Worm (Caenorhabditis elegans) whole organism, mixed stage, embryonic: ENCODE results near the gene ceh-81.
A peak's percentile ranks its signal among the peaks of the same experiment; 100 is the strongest.

Experiments used
- bed-3 ChIP-seq: fragments of 200-800 bp; sonication (Bioruptor generic); optimal IDR thresholded peaks from 3 replicates; lab custom pipeline; 2018; ENCODE audit warnings: mild to moderate bottlenecking, missing genetic modification characterization, moderate library complexity, missing compliant biosample characterization
- blmp-1 ChIP-seq: fragments of 150-350 bp; optimal IDR thresholded peaks from 2 replicates; lab custom pipeline; 2014; ENCODE audit warnings: missing biosample characterization, missing genetic modification characterization
- ceh-39 ChIP-seq: fragments of 150-350 bp; optimal IDR thresholded peaks from 2 replicates; lab custom pipeline; 2014; ENCODE audit warnings: missing biosample characterization, missing genetic modification characterization
- ceh-43 ChIP-seq: fragments of 200-800 bp; sonication (Bioruptor generic); optimal IDR thresholded peaks from 2 replicates; lab custom pipeline; 2018; ENCODE audit warnings: mild to moderate bottlenecking, missing genetic modification characterization, moderate library complexity, missing compliant biosample characterization
- ceh-83 ChIP-seq: fragments of 200-800 bp; sonication (Bioruptor generic); optimal IDR thresholded peaks from 2 replicates; lab custom pipeline; 2018; ENCODE audit warnings: mild to moderate bottlenecking, missing genetic modification characterization, missing compliant biosample characterization
- cnd-1 ChIP-seq: fragments of 200-800 bp; sonication (Bioruptor generic); optimal IDR thresholded peaks from 2 replicates; lab custom pipeline; 2018; ENCODE audit warnings: mild to moderate bottlenecking, missing genetic modification characterization, missing compliant biosample characterization
- elt-1 ChIP-seq: sonication (generic microtip); optimal IDR thresholded peaks from 2 replicates; lab custom pipeline; 2017; ENCODE audit warnings: missing genetic modification characterization, mild to moderate bottlenecking, missing compliant biosample characterization, antibody characterized with exemption, moderate library complexity, borderline replicate concordance; ENCODE audit not compliant: insufficient read depth
- elt-3 ChIP-seq: fragments of 150-350 bp; optimal IDR thresholded peaks from 2 replicates; lab custom pipeline; 2014; ENCODE audit warnings: missing biosample characterization, missing genetic modification characterization
- flh-1 ChIP-seq: fragments of 200-800 bp; sonication (Bioruptor generic); optimal IDR thresholded peaks from 2 replicates; lab custom pipeline; 2018; ENCODE audit warnings: mild to moderate bottlenecking, missing genetic modification characterization, moderate library complexity, missing compliant biosample characterization
- ham-2 ChIP-seq: fragments of 200-800 bp; sonication (Bioruptor generic); optimal IDR thresholded peaks from 2 replicates; lab custom pipeline; 2018; ENCODE audit warnings: mild to moderate bottlenecking, missing genetic modification characterization, missing compliant biosample characterization
- hlh-1 ChIP-seq: fragments of 150-350 bp; optimal IDR thresholded peaks from 2 replicates; lab custom pipeline; 2014; ENCODE audit warnings: missing biosample characterization, missing genetic modification reagents, missing genetic modification characterization
- lin-13 ChIP-seq: fragments of 150-350 bp; optimal IDR thresholded peaks from 2 replicates; lab custom pipeline; 2014; ENCODE audit warnings: missing biosample characterization, missing genetic modification characterization
- lin-32 ChIP-seq: fragments of 200-800 bp; sonication (Bioruptor generic); optimal IDR thresholded peaks from 2 replicates; lab custom pipeline; 2018; ENCODE audit warnings: mild to moderate bottlenecking, missing genetic modification characterization, missing compliant biosample characterization
- lsy-2 ChIP-seq: fragments of 150-350 bp; optimal IDR thresholded peaks from 2 replicates; lab custom pipeline; 2014; ENCODE audit warnings: missing biosample characterization, missing genetic modification characterization
- mab-5 ChIP-seq: fragments of 150-350 bp; optimal IDR thresholded peaks from 2 replicates; lab custom pipeline; 2014; ENCODE audit warnings: missing biosample characterization, missing genetic modification characterization
- mep-1 ChIP-seq: fragments of 150-350 bp; optimal IDR thresholded peaks from 2 replicates; lab custom pipeline; 2017; ENCODE audit warnings: missing biosample characterization, missing genetic modification reagents, missing genetic modification characterization, inconsistent platforms
- mls-2 ChIP-seq: sonication (generic microtip); optimal IDR thresholded peaks from 2 replicates; lab custom pipeline; 2016; ENCODE audit warnings: mild to moderate bottlenecking, missing genetic modification characterization, moderate library complexity, missing compliant biosample characterization
- nhr-2 ChIP-seq: fragments of 150-350 bp; optimal IDR thresholded peaks from 2 replicates; lab custom pipeline; 2014; ENCODE audit warnings: missing biosample characterization, missing genetic modification characterization
- nhr-237 ChIP-seq: fragments of 150-350 bp; optimal IDR thresholded peaks from 2 replicates; lab custom pipeline; 2014; ENCODE audit warnings: missing biosample characterization, missing genetic modification characterization
- nhr-28 ChIP-seq: fragments of 150-350 bp; optimal IDR thresholded peaks from 2 replicates; lab custom pipeline; 2014; ENCODE audit warnings: missing biosample characterization, missing genetic modification characterization
- nhr-76 ChIP-seq: sonication (generic microtip); optimal IDR thresholded peaks from 2 replicates; lab custom pipeline; 2017; ENCODE audit warnings: missing biosample characterization, missing genetic modification characterization
- pha-4 ChIP-seq: fragments of 150-350 bp; optimal IDR thresholded peaks from 2 replicates; lab custom pipeline; 2018; ENCODE audit warnings: missing biosample characterization, missing genetic modification reagents, missing genetic modification characterization
- tbx-8 ChIP-seq: fragments of 200-800 bp; sonication (Bioruptor generic); optimal IDR thresholded peaks from 2 replicates; lab custom pipeline; 2018; ENCODE audit warnings: mild to moderate bottlenecking, missing genetic modification characterization, moderate library complexity, missing compliant biosample characterization
- unc-120 ChIP-seq: sonication (generic microtip); optimal IDR thresholded peaks from 2 replicates; lab custom pipeline; 2017; ENCODE audit warnings: missing genetic modification characterization, missing compliant biosample characterization; ENCODE audit not compliant: poor library complexity, severe bottlenecking
- zip-8 ChIP-seq: fragments of 150-350 bp; optimal IDR thresholded peaks from 2 replicates; lab custom pipeline; 2014; ENCODE audit warnings: missing biosample characterization, missing genetic modification characterization
- ztf-11 ChIP-seq: fragments of 150-350 bp; optimal IDR thresholded peaks from 2 replicates; lab custom pipeline; 2014; ENCODE audit warnings: missing biosample characterization, missing genetic modification characterization

Gene ceh-81

ce11 chrII:1709959-1710358 is 20.2 kb upstream of the ceh-81 start, which contains the start of gene fbxa-184:
Gene fbxa-184, plus strand, starts transcription at chrII:1710259.
- TF ChIP-seq lin-13 (tag; lab: Kevin White, UChicago) (no peak), tbx-8 (no peak), mep-1 (no peak), zip-8 (no peak), ceh-39 (tag; lab: Kevin White, UChicago) (no peak), elt-3 (tag; lab: Kevin White, UChicago) (no peak)
- TF ChIP-seq, all 35 proteins: peak for 0

DNA sequence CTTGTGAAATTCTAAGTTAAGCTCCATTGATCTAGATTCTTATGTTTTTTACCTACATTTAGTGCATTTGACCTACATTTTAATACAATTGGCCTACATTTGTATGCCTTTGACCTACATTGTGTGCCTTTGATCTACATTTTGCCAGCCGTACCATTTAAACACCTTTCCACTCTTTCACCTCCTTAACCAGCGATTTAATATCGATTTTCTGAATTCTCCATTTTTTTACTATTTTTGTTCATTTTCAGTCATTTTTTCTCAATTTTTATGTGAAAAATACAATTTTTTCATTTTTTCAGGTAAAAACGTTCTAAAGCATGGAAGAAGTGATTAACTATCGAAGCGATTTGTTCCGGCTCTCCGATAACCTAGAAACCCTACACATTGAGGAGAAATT is 17.3 kb upstream of the ceh-81 start, which contains the start of gene btb-7:
TSS of gene btb-7 (plus strand) at position 301 of the 400 bp plus-strand sequence.
- TF ChIP-seq lsy-2, result no peak
- no peak for TF ChIP-seq elt-1 (tag; lab: Kevin White, UChicago)
- no peak for TF ChIP-seq tbx-8
- no peak for TF ChIP-seq unc-120 (tag; lab: Kevin White, UChicago)
- no peak for TF ChIP-seq bed-3 (GFP tag; lab: Kevin White, UChicago)

- TF ChIP-seq nhr-2 (tag; lab: Kevin White, UChicago) (peak; percentile 69), lin-13 (tag; lab: Kevin White, UChicago) (no peak), ceh-39 (tag; lab: Kevin White, UChicago) (peak; percentile 9), cnd-1 (tag; lab: Kevin White, UChicago) (peak; percentile 4), flh-1 (GFP tag; lab: Kevin White, UChicago) (no peak), mab-5 (tag; lab: Kevin White, UChicago) (no peak), ceh-43 (GFP tag; lab: Kevin White, UChicago) (no peak), pha-4 (no peak), elt-1 (tag; lab: Kevin White, UChicago) (no peak), lin-32 (no peak), blmp-1 (tag; lab: Kevin White, UChicago) (no peak), nhr-28 (tag; lab: Kevin White, UChicago) (no peak), ztf-11 (tag; lab: Kevin White, UChicago) (no peak), tbx-8 (no peak)
These were observed 15.3 kb upstream of the ceh-81 start, which contains the start of gene btb-6 for ce11 chrII:1714772-1715353. Gene btb-6, plus strand, starts transcription at chrII:1715303.

DNA sequence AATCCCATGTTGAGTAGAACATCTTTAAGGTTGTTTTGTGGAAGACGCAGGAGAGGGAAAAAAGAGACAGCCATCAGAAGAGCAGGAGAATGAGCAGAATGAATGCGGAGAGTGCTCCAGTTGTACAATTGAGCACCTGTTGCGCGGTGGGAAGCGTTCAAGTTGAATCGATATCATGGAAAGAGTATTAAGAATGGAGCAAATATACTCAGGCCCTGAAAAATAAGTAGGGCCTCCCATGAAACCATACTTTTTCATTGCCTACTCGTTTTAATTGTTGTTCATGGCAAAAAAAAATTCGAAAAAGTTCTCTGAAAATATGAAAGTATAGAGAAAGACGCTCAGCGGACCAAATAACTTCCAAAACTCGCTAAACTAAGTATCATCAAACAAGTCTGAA is 11.1 kb upstream of the ceh-81 start, which contains the start of gene fbxb-48:
TSS of gene fbxb-48 (minus strand) at position 101 of the 400 bp plus-strand sequence.
- TF ChIP-seq ceh-83, result no peak
- TF ChIP-seq lin-13 (tag; lab: Kevin White, UChicago), result no peak
- peak; percentile 50 for TF ChIP-seq hlh-1 (tag; lab: Kevin White, UChicago)
- TF ChIP-seq elt-1 (tag; lab: Kevin White, UChicago), result no peak
- TF ChIP-seq ceh-43 (GFP tag; lab: Kevin White, UChicago), result no peak

DNA sequence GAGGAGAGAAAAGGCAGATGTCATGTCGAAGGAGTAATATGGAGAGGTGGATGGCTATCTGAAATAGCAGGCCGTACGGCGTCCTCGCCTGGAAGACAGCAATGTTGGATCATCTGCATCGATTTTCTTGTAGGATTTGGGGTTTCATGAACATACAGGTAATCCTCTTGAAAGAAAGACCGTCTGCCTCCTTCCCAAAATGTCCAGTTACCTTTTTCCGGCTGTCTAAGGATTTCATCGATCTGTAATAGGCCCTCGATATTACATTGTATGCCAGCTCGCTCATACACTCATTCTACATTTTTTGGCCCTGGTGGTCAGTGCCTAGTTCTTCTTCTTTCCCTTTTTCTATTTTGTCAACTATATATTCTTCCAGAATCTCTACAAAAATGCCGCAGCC is 7.8 kb upstream of the ceh-81 start, which contains the start of the genes fbxb-5 and btb-8:
TSS of gene fbxb-5 (minus strand) at position 101 of the 400 bp plus-strand sequence.
TSS of gene btb-8 (plus strand) at position 377 of the 400 bp plus-strand sequence.
- TF ChIP-seq nhr-237 (tag; lab: Kevin White, UChicago) (no peak), mls-2 (tag; lab: Kevin White, UChicago) (no peak), ceh-39 (tag; lab: Kevin White, UChicago) (no peak), lin-32 (no peak), tbx-8 (no peak), blmp-1 (tag; lab: Kevin White, UChicago) (no peak), cnd-1 (tag; lab: Kevin White, UChicago) (no peak), ham-2 (GFP tag; lab: Kevin White, UChicago) (no peak), ceh-43 (GFP tag; lab: Kevin White, UChicago) (no peak), unc-120 (tag; lab: Kevin White, UChicago) (no peak), nhr-2 (tag; lab: Kevin White, UChicago) (no peak), ceh-83 (no peak), nhr-76 (tag; lab: Kevin White, UChicago) (no peak), pha-4 (no peak), elt-1 (tag; lab: Kevin White, UChicago) (no peak)

ce11 chrII:1724314-1724713 is 5.9 kb upstream of the ceh-81 start, which contains the start of gene fbxb-11:
Gene fbxb-11, plus strand, starts transcription at chrII:1724614.
- no peak for TF ChIP-seq nhr-2 (tag; lab: Kevin White, UChicago)
- no peak for TF ChIP-seq unc-120 (tag; lab: Kevin White, UChicago)
- no peak for TF ChIP-seq elt-1 (tag; lab: Kevin White, UChicago)
- no peak for TF ChIP-seq mep-1
- TF ChIP-seq bed-3 (GFP tag; lab: Kevin White, UChicago), result no peak
- TF ChIP-seq, all 35 proteins: peak for 0
